Fruit fly (Drosophila melanogaster): ENCODE results near the gene PIG-K.

PIG-K gene

dm6 chrX:2041312-2041918 is 32.3 kb upstream of the PIG-K start, which contains the start of gene CG4313 (continued):
- TF ChIP-seq sd (tag; optimal IDR thresholded peaks at IDR 0.05) (peak; percentile 4), chm (GFP tag; IDR thresholded peaks at IDR 0.05) (no peak), CG13894 (tag; optimal IDR thresholded peaks at IDR 0.05) (peak; percentile 60), CG7928 (GFP tag; optimal IDR thresholded peaks at IDR 0.05) (peak; percentile 83), CG5245 (GFP tag; optimal IDR thresholded peaks at IDR 0.05) (peak; percentile 58), toy (GFP tag; IDR thresholded peaks at IDR 0.05) (no peak), CG15696 (tag; optimal IDR thresholded peaks at IDR 0.05) (peak; percentile 72), stc (GFP tag; IDR thresholded peaks at IDR 0.05) (no peak), CG12219 (GFP tag; optimal IDR thresholded peaks at IDR 0.05) (peak; percentile 41), ara (GFP tag; IDR thresholded peaks at IDR 0.05) (peak; percentile 50; the same call in 1 of the 2 replicates), Sox102F (GFP tag; optimal IDR thresholded peaks at IDR 0.05) (peak; percentile 63), HLH54F (GFP tag; optimal IDR thresholded peaks at IDR 0.05) (peak; percentile 75), HLH3B (GFP tag; IDR thresholded peaks at IDR 0.05) (peak; percentile 27; the same call in 1 of the 2 replicates), D19B (GFP tag; optimal IDR thresholded peaks at IDR 0.05) (peak; percentile 35), Poxn (GFP tag; IDR thresholded peaks at IDR 0.05) (no peak), CG12155 (GFP tag; optimal IDR thresholded peaks at IDR 0.05) (peak; percentile 61), zfh2 (GFP tag; optimal IDR thresholded peaks at IDR 0.05) (peak; percentile 76), lola (GFP tag; optimal IDR thresholded peaks at IDR 0.05) (peak in 1 of 3 experiments; percentile 60), CG3065 (GFP tag; optimal IDR thresholded peaks at IDR 0.05) (no peak), Dref (GFP tag; IDR thresholded peaks at IDR 0.05) (no peak), croc (GFP tag; conservative IDR thresholded peaks at IDR 0.05) (peak; percentile 56; the same call in 1 of the 3 replicates), sens (GFP tag) (peak; percentile 97), Jarid2 (GFP tag; optimal IDR thresholded peaks at IDR 0.05) (no peak), CG15479 (GFP tag; optimal IDR thresholded peaks at IDR 0.05) (no peak), CG1024 (GFP tag; IDR thresholded peaks at IDR 0.05) (peak; percentile 36; the same call in 1 of the 2 replicates), E2f1 (GFP tag; IDR thresholded peaks at IDR 0.05) (peak; percentile 71), CG3281 (GFP tag; optimal IDR thresholded peaks at IDR 0.05) (peak; percentile 90), CG5953 (GFP tag; IDR thresholded peaks at IDR 0.05) (no peak), slou (GFP tag; optimal IDR thresholded peaks at IDR 0.05) (no peak), ato (GFP tag; IDR thresholded peaks at IDR 0.05; ENCODE audit: partially characterized antibody) (peak; percentile 68), HmgZ (tag; optimal IDR thresholded peaks at IDR 0.05) (peak; percentile 68), Lhr (GFP tag; optimal IDR thresholded peaks at IDR 0.05) (peak; percentile 13), knrl (GFP tag; IDR thresholded peaks at IDR 0.05; ENCODE audit: partially characterized antibody) (peak; percentile 92), Ets97D (GFP tag; optimal IDR thresholded peaks at IDR 0.05) (peak; percentile 42), CHES-1-like (GFP tag; optimal IDR thresholded peaks at IDR 0.05) (peak; percentile 77), ind (GFP tag; optimal IDR thresholded peaks at IDR 0.05) (peak; percentile 76), sqz (GFP tag; optimal IDR thresholded peaks at IDR 0.05) (peak; percentile 8), CG10462 (GFP tag; optimal IDR thresholded peaks at IDR 0.05) (no peak), CG9215 (GFP tag; IDR thresholded peaks at IDR 0.05) (peak; percentile 79), Stat92E (GFP tag; optimal IDR thresholded peaks at IDR 0.05) (no peak), mld (GFP tag; IDR thresholded peaks at IDR 0.05; ENCODE audit: partially characterized antibody) (peak; percentile 74; the same call in 2 of the 3 replicates), Nf-YA (GFP tag; IDR thresholded peaks at IDR 0.05) (no peak), CG1603 (tag; optimal IDR thresholded peaks at IDR 0.05) (peak; percentile 80), luna (GFP tag; optimal IDR thresholded peaks at IDR 0.05) (peak; percentile 44), ap (GFP tag; IDR thresholded peaks at IDR 0.05) (peak; percentile 46), E2f2 (GFP tag; IDR thresholded peaks at IDR 0.05) (peak; percentile 46; the same call in 1 of the 2 replicates), pfk (GFP tag; optimal IDR thresholded peaks at IDR 0.05) (no peak), Asciz (GFP tag; optimal IDR thresholded peaks at IDR 0.05) (peak; percentile 11), Sry-δ (GFP tag; optimal IDR thresholded peaks at IDR 0.05) (peak; percentile 88), br (optimal IDR thresholded peaks at IDR 0.05) (no peak)
